Fruit fly (Drosophila melanogaster): ENCODE results near the gene Eaf6.

The Eaf6 gene

DNA sequence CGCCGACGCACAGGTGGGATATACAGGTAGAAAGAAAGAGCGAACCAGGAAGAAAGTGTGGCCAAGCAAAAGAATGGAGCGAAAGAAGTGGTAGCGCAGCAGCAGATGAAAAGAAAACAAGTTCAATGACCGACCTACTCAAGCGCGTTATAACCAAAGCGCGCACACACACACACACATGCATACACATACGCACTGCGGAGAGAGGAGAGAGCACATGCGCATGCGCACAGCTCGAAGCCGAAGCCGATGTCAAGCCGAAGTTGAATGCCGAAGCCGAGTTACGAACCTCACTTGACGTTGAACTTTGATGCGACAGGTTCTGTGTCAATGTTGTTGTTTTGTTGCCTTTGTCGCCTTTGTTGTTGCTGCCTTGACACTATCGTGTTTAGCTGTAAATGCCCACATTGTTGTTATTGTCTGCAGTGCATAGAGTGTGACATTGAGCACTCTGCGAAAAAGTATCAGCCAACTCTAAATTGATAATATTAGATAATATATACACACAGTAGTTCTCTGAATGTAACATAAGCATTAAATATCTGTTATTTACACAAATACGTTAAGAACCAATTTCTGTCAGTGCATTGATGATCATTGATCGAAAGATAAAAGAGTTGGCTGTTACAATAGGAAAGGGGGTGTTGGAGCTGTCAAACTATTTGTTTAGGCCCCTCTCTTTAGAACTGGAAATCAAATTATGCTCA, 26.2 kb upstream of the Eaf6 start:
- TF ChIP-seq CTCF (optimal IDR thresholded peaks at IDR 0.05) (no peak), CG8478 (optimal IDR thresholded peaks at IDR 0.05) (no peak)

DNA sequence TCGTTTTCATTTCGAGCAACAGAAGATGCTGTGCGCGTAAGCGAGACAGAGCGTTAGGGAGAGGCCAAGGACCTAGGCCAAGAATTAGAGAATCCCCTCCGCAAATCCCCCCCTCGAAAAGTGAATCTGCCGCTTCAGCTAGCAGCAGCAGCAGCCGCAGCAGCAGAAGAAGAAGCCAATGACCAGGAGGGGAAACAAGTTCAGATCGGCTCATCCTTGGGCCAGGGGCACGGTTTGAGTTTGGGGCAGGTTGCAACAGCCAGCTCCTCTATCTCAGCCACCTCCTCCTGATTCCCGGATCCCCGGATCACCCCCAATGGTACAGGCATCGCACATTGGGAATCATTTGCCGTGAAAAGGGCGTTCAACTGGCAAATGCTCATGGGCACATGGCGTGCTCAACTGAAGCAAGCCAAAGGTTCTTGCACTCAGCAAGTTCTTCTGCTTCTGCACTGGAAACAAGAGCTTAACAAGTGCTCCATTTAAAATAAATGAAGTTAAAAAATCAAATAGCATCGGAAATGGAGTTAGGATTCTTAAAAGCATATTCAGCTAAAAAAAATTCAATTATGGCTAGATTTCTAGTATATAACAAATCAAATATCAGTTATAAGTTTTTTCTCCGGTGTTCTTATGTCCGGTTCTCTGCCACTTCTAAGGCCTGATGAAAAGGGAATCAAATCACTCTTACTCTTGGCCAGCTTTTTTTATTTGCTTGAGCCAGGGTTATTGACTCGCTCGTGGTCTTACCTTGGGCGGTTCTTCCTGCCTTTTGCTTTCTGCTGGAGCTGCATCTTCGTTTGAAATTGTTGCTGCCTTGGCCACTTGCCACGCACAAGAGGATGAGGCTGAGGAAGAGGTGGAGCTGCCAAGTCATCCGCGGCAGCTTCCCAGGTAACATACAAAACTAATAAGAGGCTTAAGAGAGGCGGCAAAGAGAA, 25.4 kb upstream of the Eaf6 start:
- no peak for TF ChIP-seq CG8478 (optimal IDR thresholded peaks at IDR 0.05)
- no peak for TF ChIP-seq CTCF (optimal IDR thresholded peaks at IDR 0.05)

DNA sequence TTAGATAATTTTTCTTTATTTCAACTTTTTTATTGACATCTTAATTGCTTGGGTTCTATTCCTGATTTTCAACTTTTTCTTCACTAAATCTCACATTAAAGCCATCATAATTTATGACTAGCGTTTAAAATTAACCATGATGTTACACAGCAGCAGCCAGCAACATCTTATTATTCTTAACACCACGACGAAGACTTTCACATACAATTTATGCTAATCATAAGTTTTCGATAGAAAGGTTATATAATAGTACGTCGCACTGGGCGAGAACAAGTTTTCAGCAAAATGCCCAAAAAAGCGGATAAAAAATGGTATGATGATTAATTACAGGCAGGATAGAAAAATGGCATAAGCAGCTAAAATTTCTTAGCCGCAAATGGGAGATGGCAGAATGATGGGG, 23.8 kb upstream of the Eaf6 start:
- TF ChIP-seq CG8478 (optimal IDR thresholded peaks at IDR 0.05) (no peak), CTCF (optimal IDR thresholded peaks at IDR 0.05) (no peak)

DNA sequence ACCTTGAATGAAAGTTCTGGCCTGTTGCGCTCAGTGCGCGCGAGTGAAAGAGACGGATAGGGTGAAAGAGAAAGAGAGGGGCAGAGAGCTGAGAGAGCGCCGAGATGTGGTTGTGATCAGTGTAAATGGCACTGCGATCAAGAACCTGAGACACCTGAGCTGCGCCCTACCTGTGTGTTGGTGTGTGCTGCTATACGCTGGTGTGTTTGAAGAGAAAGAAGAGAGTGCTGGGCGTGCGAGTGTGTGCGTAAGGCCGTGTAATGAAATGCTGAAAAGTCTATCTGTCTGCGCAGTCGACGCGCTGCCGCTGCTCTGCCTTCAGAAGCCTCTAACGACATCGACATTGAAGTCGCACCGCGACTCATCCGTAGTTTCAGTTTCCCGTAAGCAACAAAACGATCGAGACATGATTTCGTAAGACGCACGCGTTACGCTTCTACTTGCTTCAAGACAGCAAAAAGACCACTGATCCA, 22.5 kb upstream of the Eaf6 start, which contains the start of gene Blimp-1:
Gene Blimp-1, plus strand, starts transcription at position 376 of the 473 bp plus-strand sequence.
- TF ChIP-seq CTCF (optimal IDR thresholded peaks at IDR 0.05) (no peak), CG8478 (optimal IDR thresholded peaks at IDR 0.05) (no peak)

DNA sequence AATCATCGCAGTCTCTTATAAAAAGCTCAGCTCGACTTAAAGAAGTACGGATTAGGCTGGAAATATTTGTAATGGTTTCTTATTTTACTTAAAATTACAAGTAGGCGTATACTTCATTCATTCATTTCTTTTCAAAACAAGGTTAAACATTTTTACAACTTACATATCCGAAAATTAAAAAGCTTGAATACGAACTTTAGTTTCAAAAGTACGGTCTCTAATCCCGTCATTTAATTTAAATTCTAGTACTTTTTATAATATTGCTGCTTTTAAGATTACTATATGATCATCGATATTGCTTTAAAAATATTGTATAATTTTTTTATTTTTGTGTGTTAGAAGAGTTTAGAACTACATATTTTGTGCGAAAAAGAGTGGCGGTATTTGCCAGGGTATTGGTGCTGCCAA, 22.1 kb upstream of the Eaf6 start:
- TF ChIP-seq CTCF (optimal IDR thresholded peaks at IDR 0.05), result no peak
- TF ChIP-seq CG8478 (optimal IDR thresholded peaks at IDR 0.05), result no peak

DNA sequence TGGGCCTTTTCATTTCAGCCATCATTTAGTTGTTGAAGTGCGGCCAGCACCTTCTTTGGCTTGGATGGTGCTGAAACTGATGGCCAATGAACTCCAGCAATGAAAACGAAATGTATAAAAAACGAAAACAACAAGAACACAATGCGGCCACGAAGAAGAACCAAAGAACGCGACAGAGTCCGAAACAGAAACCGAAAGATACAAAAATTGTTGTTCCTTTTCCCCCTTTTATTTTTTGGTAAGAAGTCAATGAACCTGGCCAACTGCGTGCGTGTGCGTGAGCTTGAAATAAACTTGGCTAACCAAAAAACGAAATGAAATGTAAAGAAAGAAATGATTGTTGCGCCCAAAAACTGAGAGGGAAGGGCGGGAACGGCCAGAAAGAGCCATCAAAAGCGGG, 19.7 kb upstream of the Eaf6 start:
- TF ChIP-seq CG8478 (optimal IDR thresholded peaks at IDR 0.05) (no peak), CTCF (optimal IDR thresholded peaks at IDR 0.05) (no peak)

DNA sequence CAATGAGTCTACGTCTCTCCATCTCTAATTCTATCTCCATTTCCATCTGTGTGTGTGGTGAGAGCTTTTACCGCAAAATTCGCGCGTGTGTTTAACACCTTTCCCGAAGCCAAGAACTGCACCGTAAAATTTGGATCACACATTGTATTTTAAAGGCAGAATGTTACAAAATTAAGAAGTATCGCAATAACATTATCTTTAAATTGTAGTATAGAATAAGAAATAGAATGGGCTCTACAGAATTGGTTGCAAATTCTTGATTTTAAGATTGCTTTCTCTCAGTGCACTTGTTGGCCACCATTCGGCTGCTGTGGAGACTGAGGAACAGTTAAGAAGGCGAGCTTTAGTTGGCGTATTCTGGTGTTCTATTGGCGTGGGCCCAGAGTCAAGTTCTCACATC, 18.4 kb upstream of the Eaf6 start:
- TF ChIP-seq CTCF (optimal IDR thresholded peaks at IDR 0.05) (no peak), CG8478 (optimal IDR thresholded peaks at IDR 0.05) (no peak)

DNA sequence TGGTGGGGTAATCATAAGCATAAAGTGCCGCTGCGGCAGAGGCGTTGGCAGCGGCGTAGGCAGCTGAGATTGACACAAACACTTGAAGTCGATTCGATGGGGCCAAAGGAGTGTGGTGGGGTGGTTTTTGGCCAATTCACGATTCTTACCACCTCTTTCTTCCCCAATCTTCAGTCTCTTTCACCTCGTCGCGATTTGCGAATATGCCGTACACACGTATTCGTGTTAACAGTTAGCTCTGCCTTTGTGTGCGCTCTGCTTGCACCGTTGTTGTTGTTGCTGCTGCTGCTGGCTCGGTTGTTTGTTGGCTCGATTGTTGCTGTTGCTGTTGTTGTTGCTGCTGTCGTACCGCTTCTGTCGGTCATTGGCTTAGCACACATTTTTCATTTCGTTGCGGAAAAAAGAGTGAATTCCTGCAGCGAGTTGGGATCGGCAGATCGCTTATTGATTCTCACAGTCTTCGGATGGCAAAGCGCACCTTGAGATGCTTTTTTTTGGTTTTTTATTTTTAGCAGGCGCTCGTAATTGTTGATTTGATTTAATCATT, 17.1 kb upstream of the Eaf6 start:
- no peak for TF ChIP-seq CTCF (optimal IDR thresholded peaks at IDR 0.05)
- no peak for TF ChIP-seq CG8478 (optimal IDR thresholded peaks at IDR 0.05)

DNA sequence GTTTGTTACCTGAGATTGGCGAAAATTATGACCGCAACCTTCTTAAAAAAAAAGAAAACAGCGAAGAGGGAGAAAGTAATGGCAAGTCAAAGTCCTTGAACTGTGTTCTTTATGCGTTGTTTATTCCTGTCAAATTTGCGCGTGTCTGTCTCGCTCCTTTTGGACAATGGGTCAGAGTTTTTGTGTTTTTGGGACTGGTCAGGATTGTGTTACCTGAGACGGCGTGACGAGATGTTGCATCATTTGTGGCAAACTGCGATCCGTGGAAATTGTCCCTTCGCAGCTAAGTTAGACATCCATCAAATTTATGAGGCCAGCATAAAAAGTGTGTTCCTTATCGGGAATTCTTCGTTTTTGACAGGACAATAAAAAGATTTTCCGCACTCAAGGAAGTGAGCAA, 15.2 kb upstream of the Eaf6 start:
- TF ChIP-seq CTCF (optimal IDR thresholded peaks at IDR 0.05) (no peak), CG8478 (optimal IDR thresholded peaks at IDR 0.05) (no peak)

DNA sequence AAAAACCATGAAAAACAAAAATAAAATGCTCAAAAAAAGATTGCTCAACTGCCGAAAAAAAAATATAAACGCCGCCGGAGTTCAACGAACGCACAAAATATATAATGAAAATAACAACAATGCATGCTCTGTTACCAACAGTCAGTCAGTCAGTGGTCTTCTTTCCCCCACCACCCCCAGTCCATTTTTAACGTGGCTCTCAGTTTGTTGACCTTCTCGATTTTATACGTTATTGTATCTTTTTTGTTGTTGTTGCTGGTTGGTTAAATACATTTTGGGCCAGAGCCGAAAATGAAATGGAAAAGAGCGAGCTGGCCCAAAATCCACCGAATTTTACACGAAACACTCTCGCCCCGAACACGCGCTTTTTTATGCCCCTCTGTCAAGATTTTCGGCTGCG, 13.8 kb upstream of the Eaf6 start:
- TF ChIP-seq CG8478 (optimal IDR thresholded peaks at IDR 0.05), result no peak
- no peak for TF ChIP-seq CTCF (optimal IDR thresholded peaks at IDR 0.05)

DNA sequence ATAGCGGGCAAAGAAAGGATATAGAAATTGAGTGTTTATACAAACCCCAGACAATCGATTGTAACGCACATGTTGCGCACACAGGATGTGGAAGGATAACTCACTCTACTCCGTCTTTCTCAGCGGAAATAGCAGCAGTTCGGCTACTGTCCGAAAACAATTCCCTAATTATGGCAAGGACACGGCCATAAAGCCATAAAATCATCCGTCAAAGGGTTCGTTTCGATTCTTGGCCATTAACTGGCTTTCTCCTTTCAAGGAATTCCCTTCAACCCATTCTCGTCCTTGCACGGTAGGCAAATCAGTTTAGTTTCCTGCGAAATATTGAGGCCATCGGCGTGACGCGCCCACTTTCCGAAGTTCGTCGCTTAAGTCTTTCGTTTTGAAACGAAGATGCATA, 13.4 kb upstream of the Eaf6 start:
- no peak for TF ChIP-seq CG8478 (optimal IDR thresholded peaks at IDR 0.05)
- no peak for TF ChIP-seq CTCF (optimal IDR thresholded peaks at IDR 0.05)

DNA sequence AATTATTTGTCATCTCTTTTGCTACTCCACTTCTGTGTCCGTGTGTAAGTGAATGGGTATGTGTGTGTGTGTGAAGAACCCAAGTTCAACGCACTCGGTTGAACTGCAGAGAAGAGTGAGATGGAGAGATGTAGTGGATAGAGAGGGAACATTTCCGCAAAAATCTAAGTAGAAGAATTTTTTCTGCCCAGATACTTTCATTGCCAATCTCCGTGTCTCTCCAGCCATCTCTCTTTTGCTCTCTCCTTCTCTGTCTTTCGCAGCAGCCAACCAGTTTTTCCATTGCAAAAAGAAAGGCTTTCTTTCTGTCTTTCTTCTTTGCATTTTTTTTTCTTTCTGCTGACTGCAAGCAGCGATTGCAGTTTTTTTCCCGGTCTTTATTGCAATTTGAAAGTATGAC, 10.6 kb upstream of the Eaf6 start:
- TF ChIP-seq CTCF (optimal IDR thresholded peaks at IDR 0.05), result no peak
- no peak for TF ChIP-seq CG8478 (optimal IDR thresholded peaks at IDR 0.05)

DNA sequence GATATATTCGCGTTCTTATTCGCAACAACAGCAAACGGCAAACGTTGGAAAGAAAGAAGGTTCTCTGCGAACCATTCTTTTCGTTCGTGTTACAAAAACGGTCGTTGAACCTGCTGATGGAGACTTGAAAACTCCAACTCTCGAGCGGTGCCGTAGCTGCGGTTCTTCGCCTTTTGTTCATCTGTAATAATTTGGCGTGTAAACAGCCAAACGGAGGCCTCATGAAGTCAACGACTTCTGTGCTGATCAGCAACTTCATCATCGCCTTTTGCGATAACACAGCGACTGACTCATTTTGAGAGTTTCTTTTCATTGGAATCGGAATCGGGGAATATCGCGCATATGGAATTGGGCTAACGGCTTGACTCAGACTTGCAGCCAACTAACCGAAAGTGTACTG, 9.3 kb upstream of the Eaf6 start:
- TF ChIP-seq CTCF (optimal IDR thresholded peaks at IDR 0.05) (no peak), CG8478 (optimal IDR thresholded peaks at IDR 0.05) (no peak)

DNA sequence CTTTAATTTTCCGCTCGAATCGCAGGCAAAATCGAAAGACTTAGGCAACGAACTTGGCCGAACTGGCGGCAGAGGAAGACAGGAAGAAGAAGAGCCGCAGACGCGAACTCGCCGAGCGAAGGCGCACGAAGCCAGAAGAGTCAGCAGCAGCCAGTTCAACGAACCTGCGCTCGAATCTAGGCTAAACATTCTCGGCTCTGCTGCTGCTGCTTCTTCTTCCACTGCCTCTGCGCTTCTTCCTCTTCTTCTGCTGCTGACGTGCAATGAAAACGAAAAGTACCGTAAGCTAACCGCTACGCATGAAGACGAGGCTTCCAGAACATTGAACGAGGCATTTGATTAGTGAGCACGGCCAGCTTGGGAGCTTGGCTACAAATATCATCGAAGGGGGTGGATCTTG, 8.4 kb upstream of the Eaf6 start:
- TF ChIP-seq CG8478 (optimal IDR thresholded peaks at IDR 0.05), result no peak

DNA sequence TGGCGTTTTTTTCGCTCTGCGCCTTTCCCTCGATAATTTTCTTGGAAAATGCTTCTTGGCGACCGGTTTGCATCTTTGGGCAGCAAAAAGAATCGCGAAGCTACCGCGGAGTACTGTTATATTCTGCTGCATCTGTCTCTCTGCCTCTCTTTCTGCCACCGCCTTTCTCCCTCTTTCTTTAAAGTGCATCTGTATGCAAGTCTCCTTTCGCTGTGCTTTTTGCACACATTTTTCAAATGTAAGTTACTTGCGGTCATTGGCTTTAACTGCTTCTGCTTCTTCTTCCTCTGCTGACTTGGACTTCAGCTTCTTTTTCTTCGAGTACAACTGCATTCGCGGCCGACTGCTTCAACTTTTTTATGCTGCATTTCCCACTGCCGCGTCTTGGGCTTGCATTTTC, 7.6 kb upstream of the Eaf6 start:
- no peak for TF ChIP-seq CG8478 (optimal IDR thresholded peaks at IDR 0.05)
- no peak for TF ChIP-seq CTCF (optimal IDR thresholded peaks at IDR 0.05)

Measured in S2 (cell line).